Worm (Caenorhabditis elegans): Measurements from ENCODE around the gene F16G10.14.

Gene F16G10.14

DNA sequence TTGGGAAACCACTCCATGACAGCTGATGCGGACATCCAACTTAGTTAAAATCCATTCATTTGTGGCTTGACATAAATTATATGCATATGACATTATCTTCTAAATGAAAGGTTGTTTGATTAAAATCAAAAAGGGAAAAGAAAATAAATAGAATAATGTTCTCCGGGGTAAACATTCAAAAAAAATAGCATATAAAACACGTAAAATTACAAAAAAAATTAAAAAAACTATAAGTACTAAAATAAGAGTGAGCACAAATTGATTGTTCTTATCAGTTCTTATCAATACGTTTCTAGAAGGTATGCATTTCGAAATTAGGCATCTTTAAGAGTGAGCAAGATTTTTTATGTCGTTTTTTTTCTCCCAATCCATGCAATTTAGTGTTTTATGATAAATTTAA is 13.9 kb upstream of the F16G10.14 start, which contains the start of gene fbxa-182:
Gene fbxa-182 (minus strand): TSS at position 101 of the 400 bp plus-strand sequence.
- TF ChIP-seq elt-3 (tag; optimal IDR thresholded peaks at IDR 0.05) (no peak), unc-120 (tag; optimal IDR thresholded peaks at IDR 0.05; ENCODE audit: poor library complexity, severe bottlenecking) (no peak), lsy-2 (tag; optimal IDR thresholded peaks at IDR 0.05) (no peak), pha-4 (tag; optimal IDR thresholded peaks at IDR 0.05) (no peak), sptf-1 (tag; optimal IDR thresholded peaks at IDR 0.05) (no peak), unc-62 (GFP tag; optimal IDR thresholded peaks at IDR 0.05) (no peak), drap-1 (GFP tag; optimal IDR thresholded peaks at IDR 0.05) (no peak), lin-13 (tag; optimal IDR thresholded peaks at IDR 0.05) (no peak), lin-32 (GFP tag; optimal IDR thresholded peaks at IDR 0.05) (no peak), elt-1 (tag; optimal IDR thresholded peaks at IDR 0.05; ENCODE audit: borderline replicate concordance, insufficient read depth) (no peak), bed-3 (GFP tag; optimal IDR thresholded peaks at IDR 0.05) (no peak)

DNA sequence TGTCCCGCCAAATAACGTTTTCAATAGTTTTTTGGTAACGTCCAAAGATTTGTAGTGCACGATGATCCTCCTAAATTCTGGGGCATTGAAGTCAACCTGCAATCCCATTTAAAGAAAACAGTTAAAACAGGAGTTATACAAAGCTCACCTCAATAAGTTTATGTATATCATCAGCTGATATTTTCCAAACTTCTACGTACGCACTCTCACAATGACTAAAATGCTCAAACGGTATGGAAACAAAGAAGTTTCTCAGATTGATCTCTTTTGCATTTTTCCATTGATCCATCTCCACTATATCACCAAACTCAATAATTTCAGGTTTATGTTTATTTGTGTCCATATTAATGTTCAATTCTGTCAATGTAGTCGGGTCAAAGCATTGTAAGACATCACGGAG is 12.8 kb upstream of the F16G10.14 start:
- TF ChIP-seq lsy-2 (tag; optimal IDR thresholded peaks at IDR 0.05) = no peak
- no peak for TF ChIP-seq nhr-28 (tag; optimal IDR thresholded peaks at IDR 0.05)
- no peak for TF ChIP-seq lin-13 (tag; optimal IDR thresholded peaks at IDR 0.05)
- no peak for TF ChIP-seq ces-1 (GFP tag; optimal IDR thresholded peaks at IDR 0.05)
- TF ChIP-seq ceh-39 (tag; optimal IDR thresholded peaks at IDR 0.05) = no peak
- no peak for TF ChIP-seq unc-120 (tag; optimal IDR thresholded peaks at IDR 0.05; ENCODE audit: poor library complexity, severe bottlenecking)
- no peak for TF ChIP-seq mep-1 (tag; optimal IDR thresholded peaks at IDR 0.05)
- no peak for TF ChIP-seq hlh-1 (tag; optimal IDR thresholded peaks at IDR 0.05)
- TF ChIP-seq cnd-1 (tag; optimal IDR thresholded peaks at IDR 0.05) = no peak
- TF ChIP-seq nhr-12 (tag; optimal IDR thresholded peaks at IDR 0.05) = no peak
- no peak for TF ChIP-seq bed-3 (GFP tag; optimal IDR thresholded peaks at IDR 0.05)
- TF ChIP-seq drap-1 (GFP tag; optimal IDR thresholded peaks at IDR 0.05) = no peak
- no peak for TF ChIP-seq mls-2 (tag; optimal IDR thresholded peaks at IDR 0.05)
- no peak for TF ChIP-seq ceh-43 (GFP tag; optimal IDR thresholded peaks at IDR 0.05)

DNA sequence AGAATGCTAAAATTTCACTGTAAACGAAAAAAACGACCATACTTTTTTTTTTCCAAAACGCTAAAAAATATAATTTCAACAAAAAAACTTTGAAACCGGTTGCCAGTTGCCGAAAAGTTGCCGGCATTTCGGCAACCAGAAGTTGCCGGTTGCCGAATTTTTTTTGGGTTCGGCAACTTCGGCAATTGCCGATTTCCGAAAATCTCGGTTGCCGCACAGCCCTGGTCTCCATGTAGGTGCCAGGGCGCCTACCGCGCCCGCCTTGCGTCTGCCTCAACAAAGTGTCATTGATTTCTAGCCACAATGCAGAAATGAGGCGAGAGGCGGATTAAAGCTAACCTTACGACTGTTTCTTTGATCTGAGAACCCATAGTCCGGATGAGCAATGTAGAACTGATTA is 12.3 kb upstream of the F16G10.14 start:
- TF ChIP-seq mab-5 (tag; optimal IDR thresholded peaks at IDR 0.05) = no peak
- no peak for TF ChIP-seq ces-1 (GFP tag; optimal IDR thresholded peaks at IDR 0.05)
- no peak for TF ChIP-seq flh-1 (GFP tag; optimal IDR thresholded peaks at IDR 0.05)
- TF ChIP-seq nhr-12 (tag; optimal IDR thresholded peaks at IDR 0.05) = no peak
- TF ChIP-seq hlh-1 (tag; optimal IDR thresholded peaks at IDR 0.05) = no peak
- no peak for TF ChIP-seq elt-1 (tag; optimal IDR thresholded peaks at IDR 0.05; ENCODE audit: borderline replicate concordance, insufficient read depth)
- TF ChIP-seq lin-13 (tag; optimal IDR thresholded peaks at IDR 0.05) = no peak
- no peak for TF ChIP-seq lsy-2 (tag; optimal IDR thresholded peaks at IDR 0.05)
- TF ChIP-seq nhr-2 (tag; optimal IDR thresholded peaks at IDR 0.05) = no peak
- TF ChIP-seq unc-39 (tag; optimal IDR thresholded peaks at IDR 0.05) = no peak
- no peak for TF ChIP-seq cnd-1 (tag; optimal IDR thresholded peaks at IDR 0.05)
- TF ChIP-seq mls-2 (tag; optimal IDR thresholded peaks at IDR 0.05) = no peak
- TF ChIP-seq unc-62 (GFP tag; optimal IDR thresholded peaks at IDR 0.05) = no peak
- no peak for TF ChIP-seq lin-32 (GFP tag; optimal IDR thresholded peaks at IDR 0.05)

DNA sequence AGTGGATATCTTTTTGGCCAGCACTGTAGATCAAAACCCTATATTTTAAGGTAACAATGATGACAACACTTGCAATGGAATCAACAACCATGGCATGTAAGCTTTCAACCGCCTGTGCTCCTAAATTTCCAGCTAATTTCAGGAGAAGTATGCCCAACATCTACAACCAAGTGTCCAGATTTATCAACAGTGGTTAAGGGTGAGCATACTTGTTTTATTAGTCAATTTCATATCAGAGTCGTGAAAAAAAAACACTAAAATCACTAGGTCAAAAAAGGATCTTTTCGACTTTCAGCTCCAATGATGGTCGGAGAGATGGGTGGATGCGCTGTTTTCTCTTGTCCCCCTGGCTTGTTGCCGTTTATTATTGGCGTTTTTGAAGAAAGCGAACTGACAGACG is 5.2 kb upstream of the F16G10.14 start, which contains the start of gene F16G10.1:
Gene F16G10.1 (plus strand): TSS at position 301 of the 400 bp plus-strand sequence.
- no peak for TF ChIP-seq nhr-76 (tag; optimal IDR thresholded peaks at IDR 0.05)

DNA sequence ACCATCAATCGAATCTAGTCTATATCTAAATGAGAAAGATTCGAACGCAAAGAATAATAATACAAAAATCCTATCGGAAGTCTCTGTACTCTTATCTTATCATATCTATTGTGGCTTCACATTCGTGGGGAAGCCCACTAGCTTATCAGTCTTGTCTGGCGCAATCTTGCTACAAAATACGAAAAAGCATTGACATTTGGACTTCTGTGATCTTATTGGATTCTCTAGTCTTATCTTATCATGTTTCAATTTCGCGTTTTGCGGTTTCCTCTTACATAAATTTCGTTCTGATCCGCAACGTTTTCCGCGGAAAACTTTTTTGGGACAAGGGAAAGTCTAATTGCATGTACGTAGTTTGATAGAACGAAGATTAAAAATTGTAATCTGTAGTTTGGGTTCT is 1.0 kb upstream of the F16G10.14 start:
- no peak for TF ChIP-seq ztf-11 (tag; optimal IDR thresholded peaks at IDR 0.05)
- TF ChIP-seq mep-1 (tag; optimal IDR thresholded peaks at IDR 0.05) = no peak
- TF ChIP-seq nhr-12 (tag; optimal IDR thresholded peaks at IDR 0.05) = no peak
- TF ChIP-seq nhr-76 (tag; optimal IDR thresholded peaks at IDR 0.05) = no peak
- TF ChIP-seq nhr-28 (tag; optimal IDR thresholded peaks at IDR 0.05) = no peak
- no peak for TF ChIP-seq nhr-2 (tag; optimal IDR thresholded peaks at IDR 0.05)
- no peak for TF ChIP-seq ceh-43 (GFP tag; optimal IDR thresholded peaks at IDR 0.05)
- TF ChIP-seq ceh-83 (GFP tag; optimal IDR thresholded peaks at IDR 0.05) = no peak

DNA sequence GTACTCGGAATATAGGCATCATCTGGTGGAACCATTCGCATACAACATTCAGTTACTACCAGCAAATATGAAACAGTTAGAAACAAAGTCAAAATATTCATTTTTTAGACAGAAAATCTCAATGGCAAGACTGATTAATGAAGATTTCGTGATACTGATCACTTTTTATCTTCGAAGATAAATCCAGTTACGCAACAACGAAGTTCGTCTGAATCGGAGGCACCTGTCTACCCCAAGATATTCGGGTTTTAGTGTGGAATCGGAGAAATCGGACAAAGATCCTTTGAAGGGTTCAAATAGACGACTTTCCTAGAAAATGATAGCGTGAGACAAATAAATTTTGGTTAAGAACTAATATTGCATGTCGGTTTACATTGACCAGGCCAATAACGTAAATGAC is 2.9 kb downstream of the F16G10.14 start, which contains the start of gene F16G10.13:
Gene F16G10.13 (minus strand): TSS at position 101 of the 400 bp plus-strand sequence.
- no peak for TF ChIP-seq mep-1 (tag; optimal IDR thresholded peaks at IDR 0.05)
- no peak for TF ChIP-seq nhr-2 (tag; optimal IDR thresholded peaks at IDR 0.05)
- TF ChIP-seq nhr-28 (tag; optimal IDR thresholded peaks at IDR 0.05) = no peak
- no peak for TF ChIP-seq zip-8 (tag; optimal IDR thresholded peaks at IDR 0.05)
- TF ChIP-seq nhr-12 (tag; optimal IDR thresholded peaks at IDR 0.05) = no peak
- no peak for TF ChIP-seq flh-1 (GFP tag; optimal IDR thresholded peaks at IDR 0.05)
- no peak for TF ChIP-seq sem-2 (GFP tag; optimal IDR thresholded peaks at IDR 0.05)
- TF ChIP-seq nhr-76 (tag; optimal IDR thresholded peaks at IDR 0.05) = no peak
- TF ChIP-seq unc-62 (GFP tag; optimal IDR thresholded peaks at IDR 0.05) = no peak
- TF ChIP-seq lin-32 (GFP tag; optimal IDR thresholded peaks at IDR 0.05) = no peak
- no peak for TF ChIP-seq ceh-39 (tag; optimal IDR thresholded peaks at IDR 0.05)
- no peak for TF ChIP-seq unc-120 (tag; optimal IDR thresholded peaks at IDR 0.05; ENCODE audit: poor library complexity, severe bottlenecking)
- TF ChIP-seq tbx-8 (GFP tag; optimal IDR thresholded peaks at IDR 0.05) = no peak
